Fruit fly (Drosophila melanogaster) whole organism, embryonic: ENCODE data around the gene CG1635.
A peak's percentile ranks its signal among the peaks of the same experiment; 100 is the strongest.

Experiments
- B-H1 ChIP-seq: fragments of 200-800 bp; sonication (Bioruptor generic); IDR thresholded peaks from 3 replicates; pipeline ENCODE4 v1.3.6; 2022; ENCODE audit warnings: missing biosample characterization, missing genetic modification characterization
- Bgb ChIP-seq: fragments of 200-800 bp; sonication (Bioruptor generic); IDR thresholded peaks from 2 replicates; pipeline ENCODE4 v1.3.6; 2022; ENCODE audit warnings: missing biosample characterization, missing genetic modification characterization; ENCODE audit not compliant: partially characterized antibody
- CG10979 ChIP-seq: fragments of 200-800 bp; sonication (Bioruptor generic); optimal IDR thresholded peaks from 2 replicates; lab custom pipeline; 2018; ENCODE audit warnings: missing biosample characterization, mild to moderate bottlenecking, missing genetic modification characterization, moderate library complexity
- CG12071 ChIP-seq: fragments of 200-800 bp; sonication (Bioruptor generic); optimal IDR thresholded peaks from 3 replicates; lab custom pipeline; 2018; ENCODE audit warnings: missing biosample characterization, mild to moderate bottlenecking, missing genetic modification characterization
- CG13894 ChIP-seq: fragments of 200-800 bp; sonication (Bioruptor generic); optimal IDR thresholded peaks from 3 replicates; lab custom pipeline; 2018; ENCODE audit warnings: missing biosample characterization, mild to moderate bottlenecking, missing genetic modification characterization, moderate library complexity
- CG14860 ChIP-seq: fragments of 200-800 bp; sonication (Bioruptor generic); IDR thresholded peaks from 3 replicates; pipeline ENCODE4 v1.3.6; 2022; ENCODE audit warnings: missing biosample characterization, missing genetic modification characterization; ENCODE audit not compliant: partially characterized antibody
- CG1603 ChIP-seq: fragments of 200-800 bp; sonication (Bioruptor generic); optimal IDR thresholded peaks from 2 replicates; lab custom pipeline; 2019; ENCODE audit warnings: missing biosample characterization, mild to moderate bottlenecking, missing genetic modification characterization, moderate library complexity
- CG1647 ChIP-seq: fragments of 200-800 bp; sonication (Bioruptor generic); optimal IDR thresholded peaks from 3 replicates; lab custom pipeline; 2016; ENCODE audit warnings: missing biosample characterization, missing genetic modification characterization
- CG17361 ChIP-seq: fragments of 200-800 bp; sonication (Bioruptor generic); IDR thresholded peaks from 3 replicates; pipeline ENCODE4 v1.3.6; 2022; ENCODE audit warnings: missing biosample characterization, missing genetic modification characterization
- CG17912 ChIP-seq: fragments of 200-800 bp; sonication (Bioruptor generic); optimal IDR thresholded peaks from 2 replicates; lab custom pipeline; 2018; ENCODE audit warnings: missing biosample characterization, mild to moderate bottlenecking, missing genetic modification characterization
- CG2120 ChIP-seq: fragments of 200-800 bp; sonication (Bioruptor generic); optimal IDR thresholded peaks from 3 replicates; lab custom pipeline; 2016; ENCODE audit warnings: missing biosample characterization, missing genetic modification characterization
- CG32767 ChIP-seq: fragments of 200-800 bp; sonication (Bioruptor generic); IDR thresholded peaks from 2 replicates; pipeline ENCODE4 v1.3.6; 2022; ENCODE audit warnings: missing biosample characterization, missing genetic modification characterization
- CG42726 ChIP-seq: fragments of 200-800 bp; sonication (Bioruptor generic); IDR thresholded peaks from 2 replicates; pipeline ENCODE4 v1.3.6; 2022; ENCODE audit warnings: missing biosample characterization, missing genetic modification characterization; ENCODE audit not compliant: partially characterized antibody
- CG8290 ChIP-seq, 3 experiments: fragments of 200-800 bp; sonication (Bioruptor generic); optimal IDR thresholded peaks; 2 replicates each; lab custom pipeline; 2016 to 2019; ENCODE audit warnings: missing biosample characterization in 3 of 3, missing genetic modification characterization in 3 of 3, mild to moderate bottlenecking in 2 of 3, moderate library complexity in 1 of 3
- CG9727 ChIP-seq: fragments of 200-800 bp; sonication (Bioruptor generic); optimal IDR thresholded peaks from 3 replicates; lab custom pipeline; 2017; ENCODE audit warnings: missing biosample characterization, mild to moderate bottlenecking, missing genetic modification characterization
- CG9932 ChIP-seq: fragments of 200-800 bp; sonication (Bioruptor generic); IDR thresholded peaks from 2 replicates; pipeline ENCODE4 v1.3.6; 2022; ENCODE audit warnings: missing biosample characterization, missing genetic modification characterization
- Dek ChIP-seq: fragments of 200-800 bp; sonication (Bioruptor generic); optimal IDR thresholded peaks from 3 replicates; lab custom pipeline; 2019; ENCODE audit warnings: missing biosample characterization, mild to moderate bottlenecking, missing genetic modification characterization, moderate library complexity
- Dfd ChIP-seq, 2 experiments: fragments of >200 bp; optimal IDR thresholded peaks; 2 replicates each; lab custom pipeline; 2017; ENCODE audit warnings: missing biosample characterization in 2 of 2, missing genetic modification characterization in 2 of 2
- E2f2 ChIP-seq: fragments of 200-800 bp; sonication (Bioruptor generic); IDR thresholded peaks from 2 replicates; pipeline ENCODE4 v1.3.6; 2022; ENCODE audit warnings: missing biosample characterization, missing genetic modification characterization
- Ets97D ChIP-seq: fragments of 200-800 bp; sonication (Bioruptor generic); optimal IDR thresholded peaks from 3 replicates; lab custom pipeline; 2016; ENCODE audit warnings: missing biosample characterization, missing genetic modification characterization
- Hr78 ChIP-seq, 2 experiments: fragments of 200-800 bp in 1 of 2; fragments of >200 bp in 1 of 2; sonication (Bioruptor generic) in 1 of 2; optimal IDR thresholded peaks; 2 replicates each; lab custom pipeline; 2017 to 2019; ENCODE audit warnings: missing biosample characterization in 2 of 2, missing genetic modification characterization in 2 of 2, mild to moderate bottlenecking in 1 of 2, moderate library complexity in 1 of 2
- Hsf ChIP-seq: fragments of 200-800 bp; sonication (Bioruptor generic); optimal IDR thresholded peaks from 3 replicates; lab custom pipeline; 2016; ENCODE audit warnings: missing biosample characterization, missing genetic modification characterization
- MBD-R2 ChIP-seq: fragments of 200-800 bp; sonication (Bioruptor generic); IDR thresholded peaks from 2 replicates; pipeline ENCODE4 v1.3.6; 2022; ENCODE audit warnings: missing biosample characterization, missing genetic modification characterization
- Nf-YB ChIP-seq: fragments of 200-800 bp; sonication (Bioruptor generic); optimal IDR thresholded peaks from 3 replicates; lab custom pipeline; 2019; ENCODE audit warnings: missing biosample characterization, mild to moderate bottlenecking, missing genetic modification characterization, moderate library complexity
- NfI ChIP-seq: fragments of 200-800 bp; sonication (Bioruptor generic); optimal IDR thresholded peaks from 3 replicates; lab custom pipeline; 2018; ENCODE audit warnings: missing biosample characterization, mild to moderate bottlenecking, missing genetic modification characterization, moderate library complexity
- ac ChIP-seq: fragments of 200-800 bp; sonication (Bioruptor generic); optimal IDR thresholded peaks from 3 replicates; lab custom pipeline; 2017; ENCODE audit warnings: missing biosample characterization, mild to moderate bottlenecking, missing genetic modification characterization
- ap ChIP-seq: fragments of 200-800 bp; sonication (Bioruptor generic); IDR thresholded peaks from 2 replicates; pipeline ENCODE4 v1.3.6; 2022; ENCODE audit warnings: missing biosample characterization, missing genetic modification characterization
- ash1 ChIP-seq: fragments of 200-800 bp; sonication (Bioruptor generic); optimal IDR thresholded peaks from 2 replicates; lab custom pipeline; 2018; ENCODE audit warnings: missing biosample characterization, mild to moderate bottlenecking, missing genetic modification characterization
- btn ChIP-seq: fragments of 200-800 bp; sonication (Bioruptor generic); optimal IDR thresholded peaks from 2 replicates; lab custom pipeline; 2016; ENCODE audit warnings: missing biosample characterization, missing genetic modification characterization
- cad ChIP-seq: fragments of >200 bp; optimal IDR thresholded peaks from 2 replicates; lab custom pipeline; 2017; ENCODE audit warnings: missing biosample characterization, missing genetic modification characterization
- cwo ChIP-seq: fragments of 200-800 bp; sonication (Bioruptor generic); optimal IDR thresholded peaks from 3 replicates; lab custom pipeline; 2017; ENCODE audit warnings: missing biosample characterization, missing genetic modification characterization, mild to moderate bottlenecking, moderate library complexity, missing genetic modification reagents
- fd64A ChIP-seq: fragments of 200-800 bp; sonication (Bioruptor generic); optimal IDR thresholded peaks from 3 replicates; lab custom pipeline; 2018; ENCODE audit warnings: missing biosample characterization, mild to moderate bottlenecking, missing genetic modification characterization
- gt ChIP-seq: fragments of 200-800 bp; sonication (Bioruptor generic); IDR thresholded peaks from 2 replicates; pipeline ENCODE4 v1.3.6; 2022; ENCODE audit warnings: missing biosample characterization, missing genetic modification characterization
- hbn ChIP-seq: fragments of 200-800 bp; sonication (Bioruptor generic); IDR thresholded peaks from 2 replicates; pipeline ENCODE4 v1.3.6; 2022; ENCODE audit warnings: missing biosample characterization, missing genetic modification characterization; ENCODE audit not compliant: partially characterized antibody
- lov ChIP-seq, 2 experiments: fragments of 200-800 bp in 1 of 2; fragments of >200 bp in 1 of 2; sonication (Bioruptor generic) in 1 of 2; IDR thresholded peaks in 1 of 2; optimal IDR thresholded peaks in 1 of 2; 2 replicates in 1 of 2; 3 replicates in 1 of 2; pipeline versions ENCODE4 v1.3.6 to Lab custom; 2017 to 2022; ENCODE audit warnings: missing biosample characterization in 1 of 2, missing genetic modification characterization in 1 of 2
- maf-S ChIP-seq: fragments of 200-800 bp; sonication (Bioruptor generic); optimal IDR thresholded peaks from 2 replicates; lab custom pipeline; 2016; ENCODE audit warnings: missing biosample characterization, missing genetic modification characterization
- mam ChIP-seq: fragments of 200-800 bp; sonication (Bioruptor generic); optimal IDR thresholded peaks from 3 replicates; lab custom pipeline; 2016; ENCODE audit warnings: missing biosample characterization, missing genetic modification characterization
- onecut ChIP-seq: fragments of 200-800 bp; sonication (Bioruptor generic); IDR thresholded peaks from 2 replicates; pipeline ENCODE4 v1.3.6; 2022; ENCODE audit warnings: missing biosample characterization, missing genetic modification characterization
- psq ChIP-seq: fragments of 200-800 bp; sonication (Bioruptor generic); optimal IDR thresholded peaks from 2 replicates; lab custom pipeline; 2017; ENCODE audit warnings: missing biosample characterization, missing genetic modification characterization
- sd ChIP-seq: fragments of 200-800 bp; sonication (Bioruptor generic); optimal IDR thresholded peaks from 3 replicates; lab custom pipeline; 2018; ENCODE audit warnings: missing biosample characterization, mild to moderate bottlenecking, missing genetic modification characterization, moderate library complexity
- sr ChIP-seq: fragments of 200-800 bp; sonication (Bioruptor generic); IDR thresholded peaks from 3 replicates; pipeline ENCODE4 v1.3.6; 2022; ENCODE audit warnings: missing biosample characterization, missing genetic modification characterization
- tap ChIP-seq: fragments of 200-800 bp; optimal IDR thresholded peaks from 3 replicates; lab custom pipeline; 2019; ENCODE audit warnings: missing biosample characterization, mild to moderate bottlenecking, missing genetic modification characterization, moderate library complexity
- tna ChIP-seq: fragments of 200-800 bp; sonication (Bioruptor generic); IDR thresholded peaks from 2 replicates; pipeline ENCODE4 v1.3.6; 2022; ENCODE audit warnings: missing biosample characterization, missing genetic modification characterization; ENCODE audit not compliant: partially characterized antibody
- unpg ChIP-seq: fragments of 200-800 bp; sonication (Bioruptor generic); optimal IDR thresholded peaks from 3 replicates; lab custom pipeline; 2018; ENCODE audit warnings: missing biosample characterization, mild to moderate bottlenecking, missing genetic modification characterization, moderate library complexity
- vfl ChIP-seq: fragments of 200-800 bp; sonication (Bioruptor generic); optimal IDR thresholded peaks from 2 replicates; lab custom pipeline; 2016; ENCODE audit warnings: missing biosample characterization, missing genetic modification characterization
- wor ChIP-seq: fragments of 200-800 bp; sonication (Bioruptor generic); IDR thresholded peaks from 2 replicates; pipeline ENCODE4 v1.3.6; 2022; ENCODE audit warnings: missing biosample characterization, missing genetic modification characterization
- zfh1 ChIP-seq: fragments of 200-800 bp; sonication (Bioruptor generic); IDR thresholded peaks from 3 replicates; pipeline ENCODE4 v1.3.6; 2022; ENCODE audit warnings: missing biosample characterization, missing genetic modification characterization
- zfh2 ChIP-seq: fragments of 200-800 bp; sonication (Bioruptor generic); optimal IDR thresholded peaks from 2 replicates; lab custom pipeline; 2016; ENCODE audit warnings: missing biosample characterization, missing genetic modification characterization

Gene CG1635

dm6 chr3R:31596071-31596883 is 7.8 kb downstream of the CG1635 start, which contains the start of gene RpL6 (continued):
- TF ChIP-seq CG1603 (peak; percentile 60), CG17361 (GFP tag; lab: Robert Waterston, UW) (peak; percentile 52; the same call in 2 of the 3 replicates), wor (GFP tag; lab: Robert Waterston, UW) (no peak), CG10979 (tag; lab: Kevin White, UChicago) (peak; percentile 26), CG9727 (peak; percentile 38), ap (GFP tag; lab: Robert Waterston, UW) (no peak), mam (no peak), MBD-R2 (peak; percentile 59), psq (GFP tag; lab: Kevin White, UChicago) (no peak), gt (GFP tag; lab: Robert Waterston, UW) (no peak), E2f2 (GFP tag; lab: Robert Waterston, UW) (peak; percentile 56; the same call in 1 of the 2 replicates), ac (GFP tag; lab: Kevin White, UChicago) (no peak), Ets97D (GFP tag; lab: Kevin White, UChicago) (peak; percentile 84), sr (GFP tag; lab: Robert Waterston, UW) (no peak), maf-S (no peak), tna (GFP tag; lab: Robert Waterston, UW) (no peak; the same call in 1 of the 2 replicates), CG9932 (GFP tag; lab: Robert Waterston, UW) (no peak), lov (optimal IDR thresholded peaks at IDR 0.05; lab: Kevin White, UChicago) (no peak), lov (GFP tag; IDR thresholded peaks at IDR 0.05; lab: Robert Waterston, UW) (no peak), CG2120 (GFP tag; lab: Kevin White, UChicago) (peak; percentile 9), CG32767 (GFP tag; lab: Robert Waterston, UW) (peak; percentile 60; the same call in 1 of the 2 replicates), onecut (peak; percentile 42; the same call in 1 of the 2 replicates), hbn (GFP tag; lab: Robert Waterston, UW) (peak; percentile 75), fd64A (GFP tag; lab: Kevin White, UChicago) (no peak), tap (tag; lab: Kevin White, UChicago) (peak; percentile 29), CG8290 (GFP tag; optimal IDR thresholded peaks at IDR 0.05; lab: Kevin White, UChicago) (peak; percentile 34), CG8290 (tag; optimal IDR thresholded peaks at IDR 0.05; lab: Kevin White, UChicago) (peak in 1 of 2 experiments; percentile 45), NfI (GFP tag; lab: Kevin White, UChicago) (no peak), sd (peak; percentile 57), Dek (tag; lab: Kevin White, UChicago) (no peak), cwo (GFP tag; lab: Kevin White, UChicago) (peak; percentile 59), CG1647 (GFP tag; lab: Kevin White, UChicago) (no peak), zfh1 (GFP tag; lab: Robert Waterston, UW) (no peak), Hr78 (GFP tag; optimal IDR thresholded peaks at IDR 0.05; lab: Kevin White, UChicago) (no peak), Nf-YB (GFP tag; lab: Kevin White, UChicago) (no peak), Bgb (GFP tag; lab: Robert Waterston, UW) (peak; percentile 78), cad (GFP tag; lab: Kevin White, UChicago) (no peak), btn (no peak), zfh2 (GFP tag; lab: Kevin White, UChicago) (no peak), Hsf (peak; percentile 30), CG42726 (peak; percentile 36; the same call in 1 of the 2 replicates), unpg (GFP tag; lab: Kevin White, UChicago) (peak; percentile 15), B-H1 (GFP tag; lab: Robert Waterston, UW) (no peak), ash1 (GFP tag; lab: Kevin White, UChicago) (no peak), CG17912 (GFP tag; lab: Kevin White, UChicago) (no peak), Dfd (GFP tag; optimal IDR thresholded peaks at IDR 0.05; lab: Kevin White, UChicago) (no peak), CG14860 (peak; percentile 78), CG12071 (GFP tag; lab: Kevin White, UChicago) (no peak), CG13894 (tag; lab: Kevin White, UChicago) (peak; percentile 30), vfl (GFP tag; lab: Kevin White, UChicago) (no peak)
